Worm (Caenorhabditis elegans) whole organism, young adult: ENCODE measurements around the gene hcf-1.

Source experiments
- F10E7.11 ChIP-seq: sonication (generic microtip); optimal IDR thresholded peaks from 2 replicates; lab custom pipeline; 2017; ENCODE audit warnings: mild to moderate bottlenecking, missing genetic modification characterization, moderate library complexity, missing compliant biosample characterization
- F23B12.7 ChIP-seq: sonication (generic microtip); optimal IDR thresholded peaks from 2 replicates; lab custom pipeline; 2017; ENCODE audit warnings: missing genetic modification characterization, mild to moderate bottlenecking, missing compliant biosample characterization, antibody characterized with exemption, moderate library complexity; ENCODE audit not compliant: insufficient read depth
- F49E8.2 ChIP-seq: sonication (generic microtip); optimal IDR thresholded peaks from 3 replicates; lab custom pipeline; 2017; ENCODE audit warnings: missing genetic modification characterization, mild to moderate bottlenecking, missing compliant biosample characterization, antibody characterized with exemption, moderate library complexity; ENCODE audit not compliant: insufficient read depth
- F55B11.4 ChIP-seq: sonication (generic microtip); optimal IDR thresholded peaks from 2 replicates; lab custom pipeline; 2016; ENCODE audit warnings: missing compliant biosample characterization, missing genetic modification characterization, borderline replicate concordance; ENCODE audit not compliant: insufficient read depth
- Y56A3A.18 ChIP-seq: fragments of 200-800 bp; sonication (Bioruptor generic); IDR thresholded peaks from 2 replicates; pipeline ENCODE4 v1.3.6; 2022; ENCODE audit warnings: missing genetic modification reagents, missing genetic modification characterization, missing compliant biosample characterization
- Y67H2A.10 ChIP-seq: fragments of 200-800 bp; sonication (Bioruptor generic); conservative IDR thresholded peaks from 2 replicates; pipeline ENCODE4 v1.3.6; 2022; ENCODE audit warnings: missing genetic modification reagents, missing genetic modification characterization, missing compliant biosample characterization
- Y95B8A.8 ChIP-seq: fragments of 200-800 bp; sonication (Bioruptor generic); IDR thresholded peaks from 2 replicates; pipeline ENCODE4 v1.3.6; 2022; ENCODE audit warnings: missing genetic modification reagents, missing genetic modification characterization, missing compliant biosample characterization
- ZK185.1 ChIP-seq: sonication (generic microtip); optimal IDR thresholded peaks from 2 replicates; lab custom pipeline; 2016; ENCODE audit warnings: mild to moderate bottlenecking, missing genetic modification characterization, missing compliant biosample characterization; ENCODE audit not compliant: poor library complexity, severe bottlenecking
- akir-1 ChIP-seq: fragments of 200-800 bp; sonication (Bioruptor generic); optimal IDR thresholded peaks from 2 replicates; lab custom pipeline; 2018; ENCODE audit warnings: mild to moderate bottlenecking, missing genetic modification characterization, moderate library complexity, missing compliant biosample characterization
- ama-1 ChIP-seq, 3 experiments: fragments of 150-350 bp in 1 of 3; sonication (generic microtip) in 2 of 3; optimal IDR thresholded peaks; 2 replicates each; lab custom pipeline; 2014 to 2018; ENCODE audit warnings: missing biosample characterization in 2 of 3, missing genetic modification characterization in 2 of 3, missing genetic modification reagents in 2 of 3
- attf-5 ChIP-seq: fragments of 200-800 bp; sonication (Bioruptor generic); optimal IDR thresholded peaks from 2 replicates; lab custom pipeline; 2018; ENCODE audit warnings: mild to moderate bottlenecking, missing genetic modification characterization, missing compliant biosample characterization
- ccch-3 ChIP-seq: fragments of 200-800 bp; sonication (Bioruptor generic); optimal IDR thresholded peaks from 2 replicates; lab custom pipeline; 2018; ENCODE audit warnings: mild to moderate bottlenecking, missing genetic modification characterization, missing compliant biosample characterization
- efl-1 ChIP-seq: fragments of 150-350 bp; optimal IDR thresholded peaks from 2 replicates; lab custom pipeline; 2014; ENCODE audit warnings: missing biosample characterization, missing genetic modification reagents, missing genetic modification characterization
- egl-44 ChIP-seq: fragments of 200-800 bp; sonication (Bioruptor generic); IDR thresholded peaks from 2 replicates; pipeline ENCODE4 v1.3.6; 2022; ENCODE audit warnings: missing genetic modification reagents, missing genetic modification characterization, missing compliant biosample characterization
- egrh-3 ChIP-seq: fragments of 200-800 bp; sonication (Bioruptor generic); IDR thresholded peaks from 2 replicates; pipeline ENCODE4 v1.3.6; 2022; ENCODE audit warnings: missing genetic modification reagents, missing genetic modification characterization, missing compliant biosample characterization
- ets-4 ChIP-seq: fragments of 200-800 bp; sonication (Bioruptor generic); optimal IDR thresholded peaks from 2 replicates; lab custom pipeline; 2018; ENCODE audit warnings: mild to moderate bottlenecking, missing genetic modification characterization, missing compliant biosample characterization
- hlh-12 ChIP-seq: sonication (generic microtip); optimal IDR thresholded peaks from 2 replicates; lab custom pipeline; 2016; ENCODE audit warnings: missing genetic modification characterization, missing compliant biosample characterization
- hmg-1.2 ChIP-seq: fragments of 200-800 bp; sonication (Bioruptor generic); IDR thresholded peaks from 2 replicates; pipeline ENCODE4 v1.3.6; 2022; ENCODE audit warnings: missing genetic modification reagents, missing genetic modification characterization, missing compliant biosample characterization
- hmg-20 ChIP-seq: fragments of 200-800 bp; sonication (Bioruptor generic); IDR thresholded peaks from 2 replicates; pipeline ENCODE4 v1.3.6; 2022; ENCODE audit warnings: missing genetic modification reagents, missing genetic modification characterization, missing compliant biosample characterization
- hrde-1 ChIP-seq: sonication (generic microtip); optimal IDR thresholded peaks from 2 replicates; lab custom pipeline; 2016; ENCODE audit warnings: missing genetic modification characterization, mild to moderate bottlenecking, missing compliant biosample characterization, moderate library complexity, missing genotype, missing genetic modification reagents, borderline replicate concordance
- hsf-1 ChIP-seq: fragments of 200-800 bp; sonication (Bioruptor generic); IDR thresholded peaks from 2 replicates; pipeline ENCODE4 v1.3.6; 2022; ENCODE audit warnings: missing genetic modification reagents, missing genetic modification characterization, missing compliant biosample characterization
- lag-1 ChIP-seq: fragments of 200-800 bp; sonication (Bioruptor generic); IDR thresholded peaks from 2 replicates; pipeline ENCODE4 v1.3.6; 2022; ENCODE audit warnings: missing genetic modification reagents, missing genetic modification characterization, missing compliant biosample characterization
- lin-26 ChIP-seq: fragments of 200-800 bp; sonication (Bioruptor generic); IDR thresholded peaks from 2 replicates; pipeline ENCODE4 v1.3.6; 2022; ENCODE audit warnings: missing genetic modification reagents, missing genetic modification characterization, missing compliant biosample characterization
- lin-35 ChIP-seq, 3 experiments: fragments of 150-350 bp in 2 of 3; sonication (generic microtip) in 1 of 3; optimal IDR thresholded peaks; 2 replicates each; lab custom pipeline; 2014 to 2018; ENCODE audit warnings: missing biosample characterization in 3 of 3, missing genetic modification characterization in 3 of 3, missing genetic modification reagents in 3 of 3
- lin-40 ChIP-seq: sonication (generic microtip); optimal IDR thresholded peaks from 2 replicates; lab custom pipeline; 2016; ENCODE audit warnings: missing genetic modification characterization, mild to moderate bottlenecking, missing compliant biosample characterization, missing genotype, missing genetic modification reagents
- madf-3 ChIP-seq: fragments of 200-800 bp; sonication (Bioruptor generic); IDR thresholded peaks from 2 replicates; pipeline ENCODE4 v1.3.6; 2022; ENCODE audit warnings: missing genetic modification reagents, missing genetic modification characterization, missing compliant biosample characterization
- madf-6 ChIP-seq: fragments of 200-800 bp; sonication (Bioruptor generic); IDR thresholded peaks from 2 replicates; pipeline ENCODE4 v1.3.6; 2022; ENCODE audit warnings: missing genetic modification reagents, missing genetic modification characterization, missing compliant biosample characterization
- mcd-1 ChIP-seq: fragments of 200-800 bp; sonication (Bioruptor generic); IDR thresholded peaks from 2 replicates; pipeline ENCODE4 v1.3.6; 2022; ENCODE audit warnings: missing genetic modification reagents, missing genetic modification characterization, missing compliant biosample characterization
- nhr-120 ChIP-seq: fragments of 200-800 bp; sonication (Bioruptor generic); IDR thresholded peaks from 2 replicates; pipeline ENCODE4 v1.3.6; 2022; ENCODE audit warnings: missing genetic modification characterization, missing compliant biosample characterization
- nhr-27 ChIP-seq: fragments of 200-800 bp; sonication (Bioruptor generic); optimal IDR thresholded peaks from 2 replicates; lab custom pipeline; 2018; ENCODE audit warnings: mild to moderate bottlenecking, missing genetic modification characterization, moderate library complexity, missing compliant biosample characterization
- nhr-80 ChIP-seq: sonication (generic microtip); optimal IDR thresholded peaks from 2 replicates; lab custom pipeline; 2016; ENCODE audit warnings: missing genetic modification characterization, missing compliant biosample characterization
- pha-4 ChIP-seq: fragments of 150-350 bp; sonication (generic microtip); optimal IDR thresholded peaks from 2 replicates; lab custom pipeline; 2014; ENCODE audit warnings: missing biosample characterization, missing genetic modification reagents, missing genetic modification characterization
- rcor-1 ChIP-seq: fragments of 200-800 bp; sonication (Bioruptor generic); IDR thresholded peaks from 2 replicates; pipeline ENCODE4 v1.3.6; 2022; ENCODE audit warnings: missing genetic modification reagents, missing genetic modification characterization, missing compliant biosample characterization
- repo-1 ChIP-seq: sonication (generic microtip); optimal IDR thresholded peaks from 2 replicates; lab custom pipeline; 2017; ENCODE audit warnings: mild to moderate bottlenecking, missing genetic modification characterization, missing compliant biosample characterization
- rpc-1 ChIP-seq, 2 experiments: fragments of 150-350 bp in 1 of 2; sonication (generic microtip) in 1 of 2; optimal IDR thresholded peaks; 2 replicates each; lab custom pipeline; 2014 to 2018; ENCODE audit warnings: missing biosample characterization in 1 of 2, missing genetic modification characterization in 1 of 2, missing genetic modification reagents in 1 of 2, missing genotype in 1 of 2
- sea-2 ChIP-seq: fragments of 200-800 bp; sonication (Bioruptor generic); IDR thresholded peaks from 2 replicates; pipeline ENCODE4 v1.3.6; 2022; ENCODE audit warnings: missing genetic modification characterization, missing compliant biosample characterization
- snpc-1.1 ChIP-seq: sonication (generic microtip); optimal IDR thresholded peaks from 2 replicates; lab custom pipeline; 2017; ENCODE audit warnings: missing genetic modification characterization, mild to moderate bottlenecking, missing compliant biosample characterization, antibody characterized with exemption, moderate library complexity, missing genotype, missing genetic modification reagents; ENCODE audit not compliant: insufficient read depth
- sptf-2 ChIP-seq: fragments of 200-800 bp; sonication (Bioruptor generic); optimal IDR thresholded peaks from 2 replicates; lab custom pipeline; 2018; ENCODE audit warnings: mild to moderate bottlenecking, missing genetic modification characterization, missing compliant biosample characterization
- tbp1 ChIP-seq: fragments of 200-800 bp; sonication (Bioruptor generic); optimal IDR thresholded peaks from 2 replicates; lab custom pipeline; 2018; ENCODE audit warnings: mild to moderate bottlenecking, missing genetic modification characterization, missing compliant biosample characterization
- unc-62 ChIP-seq: fragments of 150-350 bp; optimal IDR thresholded peaks from 2 replicates; lab custom pipeline; 2014; ENCODE audit warnings: missing biosample characterization, missing genetic modification reagents, missing genetic modification characterization
- zim-3 ChIP-seq: sonication (generic microtip); optimal IDR thresholded peaks from 2 replicates; lab custom pipeline; 2017; ENCODE audit warnings: mild to moderate bottlenecking, missing genetic modification characterization, moderate library complexity, missing compliant biosample characterization
- ztf-18 ChIP-seq: sonication (generic microtip); optimal IDR thresholded peaks from 2 replicates; lab custom pipeline; 2016; ENCODE audit warnings: missing genotype, mild to moderate bottlenecking, missing genetic modification characterization, missing compliant biosample characterization

Gene hcf-1

DNA sequence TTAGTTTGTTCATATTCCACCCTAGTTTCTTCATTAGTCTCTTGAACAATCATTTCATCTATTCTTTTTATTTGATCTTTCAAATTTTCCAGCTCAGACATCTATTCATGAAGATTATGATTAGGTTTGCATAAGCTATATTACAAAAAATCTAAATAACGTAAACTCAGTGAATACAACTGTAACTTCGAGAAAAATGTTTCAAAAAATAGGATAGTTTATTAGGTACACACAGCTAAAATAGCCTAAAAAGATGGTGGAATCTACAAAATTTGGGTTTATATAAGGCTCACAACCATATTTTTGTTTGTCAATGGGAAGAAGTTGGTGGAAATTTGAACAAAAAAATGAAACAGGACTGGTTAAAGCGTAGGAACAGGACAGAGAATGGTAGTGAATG lies 38.6 kb upstream of the hcf-1 start, which contains the start of gene zgpa-1:
zgpa-1 (minus strand) TSS at position 101 of the 400 bp plus-strand sequence.
- TF ChIP-seq rpc-1 (optimal IDR thresholded peaks at IDR 0.05; lab: Kevin White, UChicago) (no peak), rpc-1 (tag; optimal IDR thresholded peaks at IDR 0.05; lab: Kevin White, UChicago) (no peak), sea-2 (GFP tag; lab: Robert Waterston, UW) (no peak), Y56A3A.18 (GFP tag; lab: Robert Waterston, UW) (no peak), madf-6 (no peak), egl-44 (GFP tag; lab: Robert Waterston, UW) (no peak), madf-3 (GFP tag; lab: Robert Waterston, UW) (no peak), hrde-1 (tag; lab: Kevin White, UChicago) (no peak), ztf-18 (tag; lab: Kevin White, UChicago) (no peak), Y95B8A.8 (GFP tag; lab: Robert Waterston, UW) (no peak), rcor-1 (GFP tag; lab: Robert Waterston, UW) (no peak), sptf-2 (GFP tag; lab: Kevin White, UChicago) (no peak), mcd-1 (GFP tag; lab: Robert Waterston, UW) (no peak), attf-5 (GFP tag; lab: Kevin White, UChicago) (no peak), lag-1 (GFP tag; lab: Robert Waterston, UW) (no peak), nhr-80 (tag; lab: Kevin White, UChicago) (no peak), pha-4 (tag; lab: Kevin White, UChicago) (no peak), lin-40 (no peak), hmg-1.2 (no peak)

DNA sequence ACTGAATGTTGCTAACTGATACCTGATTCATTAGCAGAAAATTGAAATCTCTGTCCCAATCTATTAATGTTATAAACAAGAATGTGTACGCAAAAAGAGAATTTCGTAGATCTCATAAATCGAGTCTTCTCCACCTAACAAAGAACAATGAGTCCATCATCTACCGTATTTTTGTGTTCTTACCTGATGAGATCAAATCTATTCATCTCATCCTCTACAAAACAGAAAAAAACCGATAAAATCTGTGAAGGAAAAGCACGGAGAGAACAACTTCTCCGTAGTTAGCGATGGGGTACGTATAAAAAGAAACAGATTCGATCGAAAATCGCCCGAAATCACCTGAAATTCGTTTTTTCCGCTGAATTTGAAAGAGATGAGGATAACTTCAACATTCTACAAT lies 34.5 kb upstream of the hcf-1 start, which contains the start of gene C33H5.1:
C33H5.1 (plus strand) TSS at position 330 of the 400 bp plus-strand sequence.
- TF ChIP-seq snpc-1.1 (no peak), unc-62 (GFP tag; lab: Kevin White, UChicago) (no peak), akir-1 (GFP tag; lab: Kevin White, UChicago) (no peak), nhr-27 (tag; lab: Kevin White, UChicago) (no peak), ama-1 (optimal IDR thresholded peaks at IDR 0.05; lab: Kevin White, UChicago) (no peak), ama-1 (GFP tag; optimal IDR thresholded peaks at IDR 0.05; lab: Kevin White, UChicago) (no peak), tbp1 (no peak), F23B12.7 (tag; lab: Kevin White, UChicago) (no peak), repo-1 (tag; lab: Kevin White, UChicago) (no peak), zim-3 (tag; lab: Kevin White, UChicago) (no peak), Y67H2A.10 (GFP tag; lab: Robert Waterston, UW) (no peak), efl-1 (GFP tag; lab: Kevin White, UChicago) (no peak)

DNA sequence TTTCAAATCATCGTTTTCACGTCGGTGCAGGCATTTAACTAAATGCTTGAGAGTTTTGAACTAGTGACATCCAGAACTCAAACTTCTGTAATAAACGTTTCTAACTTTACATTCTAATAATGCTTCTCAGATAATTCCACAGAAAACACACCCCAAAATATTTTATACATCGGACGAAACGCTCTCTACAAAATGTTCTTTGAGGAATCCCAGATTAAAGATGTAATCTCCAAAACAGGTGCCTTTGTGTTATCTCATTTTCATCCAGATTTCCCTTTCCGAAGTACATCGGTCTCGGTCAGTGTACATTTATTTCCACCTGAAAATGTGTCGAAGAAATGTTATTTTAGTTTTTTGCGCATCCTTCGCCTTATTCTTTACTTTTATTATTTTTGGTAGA lies 30.7 kb upstream of the hcf-1 start, which contains the start of gene C33H5.2:
C33H5.2 (plus strand) TSS at position 301 of the 400 bp plus-strand sequence.
- no peak for TF ChIP-seq F10E7.11 (tag; lab: Kevin White, UChicago)
- no peak for TF ChIP-seq lin-26
- TF ChIP-seq F49E8.2 (tag; lab: Kevin White, UChicago) = no peak
- no peak for TF ChIP-seq F55B11.4 (tag; lab: Kevin White, UChicago)
- no peak for TF ChIP-seq ets-4 (GFP tag; lab: Kevin White, UChicago)
- TF ChIP-seq ccch-3 (GFP tag; lab: Kevin White, UChicago) = no peak
- no peak for TF ChIP-seq egl-44 (GFP tag; lab: Robert Waterston, UW)
- no peak for TF ChIP-seq nhr-120 (GFP tag; lab: Robert Waterston, UW)
- TF ChIP-seq ZK185.1 (tag; lab: Kevin White, UChicago) = no peak
- TF ChIP-seq hlh-12 (tag; lab: Kevin White, UChicago) = no peak
- TF ChIP-seq Y56A3A.18 (GFP tag; lab: Robert Waterston, UW) = no peak
- TF ChIP-seq lin-35 (GFP tag; optimal IDR thresholded peaks at IDR 0.05; lab: Kevin White, UChicago) = no peak
- TF ChIP-seq hsf-1 = no peak
- TF ChIP-seq unc-62 (GFP tag; lab: Kevin White, UChicago) = no peak
- TF ChIP-seq egrh-3 (GFP tag; lab: Robert Waterston, UW) = no peak
- no peak for TF ChIP-seq hmg-20 (GFP tag; lab: Robert Waterston, UW)
- no peak for TF ChIP-seq rcor-1 (GFP tag; lab: Robert Waterston, UW)
- no peak for TF ChIP-seq rpc-1 (optimal IDR thresholded peaks at IDR 0.05; lab: Kevin White, UChicago)
- no peak for TF ChIP-seq rpc-1 (tag; optimal IDR thresholded peaks at IDR 0.05; lab: Kevin White, UChicago)
- no peak for TF ChIP-seq ama-1 (optimal IDR thresholded peaks at IDR 0.05; lab: Kevin White, UChicago)
- TF ChIP-seq ama-1 (GFP tag; optimal IDR thresholded peaks at IDR 0.05; lab: Kevin White, UChicago) = no peak
